Fruit fly (Drosophila melanogaster): ENCODE results near the gene CG9471.

Gene CG9471

DNA sequence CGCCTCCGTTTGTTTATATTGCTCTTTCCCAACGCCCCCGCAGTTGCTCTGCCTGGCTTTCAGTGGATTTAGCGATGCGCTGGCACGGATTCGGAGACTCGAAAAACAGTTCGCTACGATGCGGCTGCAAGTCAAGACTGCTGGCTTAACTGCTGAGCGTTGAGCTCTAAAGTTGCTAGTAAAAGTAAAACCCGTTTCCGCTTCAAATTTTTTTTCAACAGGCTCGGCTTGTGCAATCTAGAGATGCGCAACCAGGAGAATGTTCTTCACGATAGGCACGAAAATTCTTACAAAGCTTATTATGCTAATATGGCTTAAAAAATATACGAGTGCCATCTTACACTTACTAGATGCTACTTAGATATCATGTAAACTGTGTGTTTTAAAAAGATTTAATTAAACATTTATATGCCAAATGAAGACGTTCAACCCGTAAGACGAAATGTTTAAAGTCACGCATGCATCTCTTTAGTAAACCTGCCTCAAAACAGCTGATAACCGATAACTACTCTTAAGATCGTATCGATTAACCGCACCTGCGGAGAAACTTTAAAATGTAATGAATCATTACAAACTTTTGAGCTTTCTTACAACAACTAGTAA lies 24.0 kb downstream of the CG9471 start, which contains the start of gene CG12948 (continued):
- TF ChIP-seq Gug (GFP tag; IDR thresholded peaks at IDR 0.05) (0 out of 2 replicates have a peak, but pooled peaks have one; percentile 14), svp (GFP tag) (no peak), vri (GFP tag; optimal IDR thresholded peaks at IDR 0.05) (no peak), CG8119 (GFP tag; IDR thresholded peaks at IDR 0.05) (peak; percentile 48; the same call in 1 of the 3 replicates), CG32006 (GFP tag; optimal IDR thresholded peaks at IDR 0.05) (no peak), Eip93F (GFP tag; optimal IDR thresholded peaks at IDR 0.05) (peak; percentile 39), eg (GFP tag; IDR thresholded peaks at IDR 0.05) (peak; percentile 47; the same call in 2 of the 3 replicates), CG8319 (GFP tag; optimal IDR thresholded peaks at IDR 0.05) (no peak), lz (GFP tag; optimal IDR thresholded peaks at IDR 0.05) (peak; percentile 67), topi (GFP tag; optimal IDR thresholded peaks at IDR 0.05) (no peak), Sox15 (GFP tag; optimal IDR thresholded peaks at IDR 0.05) (no peak), Hr38 (GFP tag; optimal IDR thresholded peaks at IDR 0.05) (no peak), Met (GFP tag; optimal IDR thresholded peaks at IDR 0.05) (no peak), CG34406 (GFP tag; optimal IDR thresholded peaks at IDR 0.05) (no peak), Blimp-1 (GFP tag; optimal IDR thresholded peaks at IDR 0.05) (peak; percentile 45), dsx (GFP tag; optimal IDR thresholded peaks at IDR 0.05; ENCODE audit: poor library complexity, severe bottlenecking) (no peak), salr (GFP tag; optimal IDR thresholded peaks at IDR 0.05) (no peak), Sox102F (GFP tag; optimal IDR thresholded peaks at IDR 0.05) (no peak)

DNA sequence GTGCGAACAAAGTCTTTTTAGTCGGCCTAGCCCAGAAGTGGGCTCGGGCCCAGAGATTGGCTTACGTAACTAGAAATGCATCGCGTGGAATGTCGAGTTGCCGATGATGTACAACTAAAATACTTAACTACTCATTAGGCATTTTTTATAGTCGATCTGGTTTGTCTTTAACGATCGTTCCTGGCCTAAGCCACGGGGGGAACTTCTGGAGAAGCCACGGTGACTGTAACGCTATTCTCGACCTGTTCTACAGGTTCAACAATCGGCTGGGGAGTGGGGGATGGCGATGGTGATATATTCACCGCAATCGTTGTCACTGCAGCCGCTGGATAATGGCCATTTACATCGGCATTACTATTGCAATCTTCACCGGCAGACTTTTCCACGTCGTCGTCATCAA lies 25.1 kb downstream of the CG9471 start, which contains the start of gene CG34409:
TSS of gene CG34409 (minus strand) at position 101 of the 400 bp plus-strand sequence.
- TF ChIP-seq spab (GFP tag; optimal IDR thresholded peaks at IDR 0.05) (no peak), Eip78C (GFP tag) (peak; percentile 19), CG7368 (GFP tag; optimal IDR thresholded peaks at IDR 0.05) (no peak), CG31627 (GFP tag; optimal IDR thresholded peaks at IDR 0.05) (no peak), fkh (GFP tag; optimal IDR thresholded peaks at IDR 0.05) (no peak), Sox14 (GFP tag; optimal IDR thresholded peaks at IDR 0.05) (no peak)

DNA sequence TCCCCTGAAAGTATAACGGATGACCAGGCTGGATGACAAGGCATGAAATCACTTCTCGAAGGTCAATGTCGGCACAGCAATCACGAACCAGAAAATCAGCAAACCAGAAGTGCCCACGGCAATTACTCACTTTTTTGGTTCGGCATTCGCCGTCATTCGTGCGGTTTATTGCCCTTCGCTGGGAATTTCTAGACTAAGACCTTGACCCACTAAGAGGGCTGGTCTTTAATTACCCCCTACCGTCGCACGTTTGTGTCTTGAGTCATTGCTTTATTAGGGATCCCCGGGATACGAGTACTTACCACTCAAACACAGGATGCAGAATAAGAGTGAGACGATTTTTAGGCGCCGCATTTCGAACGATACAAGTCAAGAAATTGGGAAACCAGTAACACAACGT lies 25.9 kb downstream of the CG9471 start:
- TF ChIP-seq dsx (GFP tag; optimal IDR thresholded peaks at IDR 0.05; ENCODE audit: poor library complexity, severe bottlenecking) (no peak), CG9139 (GFP tag; optimal IDR thresholded peaks at IDR 0.05) (no peak), topi (GFP tag; optimal IDR thresholded peaks at IDR 0.05) (no peak), Hr39 (GFP tag; optimal IDR thresholded peaks at IDR 0.05) (no peak), CG6163 (GFP tag; IDR thresholded peaks at IDR 0.05) (no peak), Ets96B (tag; optimal IDR thresholded peaks at IDR 0.05) (no peak), spab (GFP tag; optimal IDR thresholded peaks at IDR 0.05) (no peak), eg (GFP tag; IDR thresholded peaks at IDR 0.05) (no peak), Hr38 (GFP tag; optimal IDR thresholded peaks at IDR 0.05) (no peak), Sox14 (GFP tag; optimal IDR thresholded peaks at IDR 0.05) (no peak), Sox15 (GFP tag; optimal IDR thresholded peaks at IDR 0.05) (no peak), CG6854 (GFP tag; optimal IDR thresholded peaks at IDR 0.05) (no peak), CG31627 (GFP tag; optimal IDR thresholded peaks at IDR 0.05) (no peak), dac (GFP tag; optimal IDR thresholded peaks at IDR 0.05) (no peak), CG11762 (GFP tag; optimal IDR thresholded peaks at IDR 0.05; ENCODE audit: insufficient read depth) (no peak)

DNA sequence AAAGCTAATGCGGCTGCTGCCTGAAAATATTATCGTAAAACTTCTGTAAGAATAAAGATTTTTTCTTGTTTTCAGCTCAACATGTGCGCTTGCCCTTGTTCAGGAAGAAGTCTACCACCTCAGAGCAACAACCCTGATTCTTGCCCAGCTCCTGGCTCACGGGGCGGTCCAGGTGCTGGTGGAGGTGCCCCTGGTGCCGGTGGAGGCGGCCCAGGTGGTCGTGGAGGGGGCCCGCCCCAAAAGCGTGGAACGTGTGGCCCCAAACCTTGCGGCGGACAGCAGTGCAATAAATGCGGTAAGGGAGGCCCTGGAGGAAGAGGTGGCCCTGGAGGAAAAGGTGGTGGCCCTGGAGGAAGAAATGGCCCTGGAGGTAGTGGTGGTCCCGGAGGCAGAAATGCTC lies 27.3 kb downstream of the CG9471 start:
- TF ChIP-seq CG8632 (GFP tag; optimal IDR thresholded peaks at IDR 0.05) (no peak), Sox102F (GFP tag; optimal IDR thresholded peaks at IDR 0.05) (no peak), Eip75B (GFP tag; optimal IDR thresholded peaks at IDR 0.05) (no peak), dsx (GFP tag; optimal IDR thresholded peaks at IDR 0.05; ENCODE audit: poor library complexity, severe bottlenecking) (no peak), dac (GFP tag; optimal IDR thresholded peaks at IDR 0.05) (no peak), CG31627 (GFP tag; optimal IDR thresholded peaks at IDR 0.05) (no peak), CG6163 (GFP tag; IDR thresholded peaks at IDR 0.05) (no peak), CG6276 (GFP tag; optimal IDR thresholded peaks at IDR 0.05) (no peak), Hr4 (GFP tag; optimal IDR thresholded peaks at IDR 0.05) (no peak), acj6 (GFP tag; optimal IDR thresholded peaks at IDR 0.05) (no peak), esn (GFP tag; optimal IDR thresholded peaks at IDR 0.05) (no peak), fd85E (GFP tag; optimal IDR thresholded peaks at IDR 0.05) (no peak), salr (GFP tag; optimal IDR thresholded peaks at IDR 0.05) (no peak), topi (GFP tag; optimal IDR thresholded peaks at IDR 0.05) (no peak), Lpt (GFP tag; optimal IDR thresholded peaks at IDR 0.05) (no peak), CG15336 (GFP tag; IDR thresholded peaks at IDR 0.05) (no peak), Hr39 (GFP tag; optimal IDR thresholded peaks at IDR 0.05) (no peak), CG3032 (tag; optimal IDR thresholded peaks at IDR 0.05) (no peak)

All from whole organism, prepupa.